Fruit fly (Drosophila melanogaster): ENCODE data around the gene frm.

dm6 chr3L:5563309-5564182 is 12.6 kb upstream of the frm start, which contains the start of the genes ScsbetaG and Sras:
- no peak for TF ChIP-seq CG14655 (GFP tag; optimal IDR thresholded peaks at IDR 0.05)
- TF ChIP-seq Snoo (tag; optimal IDR thresholded peaks at IDR 0.05), result no peak
- no peak for TF ChIP-seq CG10348 (GFP tag; IDR thresholded peaks at IDR 0.05)
- TF ChIP-seq CG13204 (GFP tag; optimal IDR thresholded peaks at IDR 0.05), result no peak
- no peak for TF ChIP-seq CG8301 (tag; optimal IDR thresholded peaks at IDR 0.05)
